Worm (Caenorhabditis elegans) whole organism, late embryonic: ENCODE results near the gene F46G11.4.

Source experiments
- K09A11.1 ChIP-seq: sonication (generic microtip); optimal IDR thresholded peaks from 2 replicates; lab custom pipeline; 2017; ENCODE audit warnings: antibody characterized with exemption, mild to moderate bottlenecking, missing genetic modification characterization, missing compliant biosample characterization; ENCODE audit not compliant: insufficient read depth
- T23F11.4 ChIP-seq: fragments of 200-800 bp; sonication (Bioruptor generic); optimal IDR thresholded peaks from 2 replicates; lab custom pipeline; 2018; ENCODE audit warnings: mild to moderate bottlenecking, missing genetic modification characterization, missing compliant biosample characterization
- ahr-1 ChIP-seq: sonication (generic microtip); optimal IDR thresholded peaks from 2 replicates; lab custom pipeline; 2016; ENCODE audit warnings: missing genetic modification characterization, missing compliant biosample characterization
- ama-1 ChIP-seq: fragments of 150-350 bp; optimal IDR thresholded peaks from 2 replicates; lab custom pipeline; 2014
- ceh-14 ChIP-seq: sonication (generic microtip); optimal IDR thresholded peaks from 2 replicates; lab custom pipeline; 2016; ENCODE audit warnings: missing genotype, missing genetic modification characterization, missing compliant biosample characterization
- ceh-24 ChIP-seq: sonication (generic microtip); optimal IDR thresholded peaks from 2 replicates; lab custom pipeline; 2016; ENCODE audit warnings: mild to moderate bottlenecking, missing genetic modification characterization, missing compliant biosample characterization
- ceh-30 ChIP-seq: fragments of 150-350 bp; optimal IDR thresholded peaks from 2 replicates; lab custom pipeline; 2014; ENCODE audit warnings: missing biosample characterization, missing genetic modification characterization
- ceh-9 ChIP-seq: sonication (generic microtip); optimal IDR thresholded peaks from 2 replicates; lab custom pipeline; 2016; ENCODE audit warnings: mild to moderate bottlenecking, missing genetic modification characterization, inconsistent platforms, missing compliant biosample characterization
- che-1 ChIP-seq: sonication (generic microtip); optimal IDR thresholded peaks from 2 replicates; lab custom pipeline; 2016; ENCODE audit warnings: mild to moderate bottlenecking, missing genetic modification characterization, missing compliant biosample characterization
- dve-1 ChIP-seq: sonication (generic microtip); optimal IDR thresholded peaks from 2 replicates; lab custom pipeline; 2017; ENCODE audit warnings: antibody characterized with exemption, mild to moderate bottlenecking, missing genetic modification characterization, missing compliant biosample characterization
- elt-2 ChIP-seq: sonication (generic microtip); optimal IDR thresholded peaks from 2 replicates; lab custom pipeline; 2016; ENCODE audit warnings: missing genetic modification reagents, missing genetic modification characterization, missing compliant biosample characterization
- elt-4 ChIP-seq: sonication (generic microtip); optimal IDR thresholded peaks from 2 replicates; lab custom pipeline; 2016; ENCODE audit warnings: missing genetic modification characterization, missing compliant biosample characterization
- ets-4 ChIP-seq: sonication (generic microtip); optimal IDR thresholded peaks from 2 replicates; lab custom pipeline; 2016; ENCODE audit warnings: missing genetic modification characterization, missing compliant biosample characterization
- fax-1 ChIP-seq: sonication (generic microtip); optimal IDR thresholded peaks from 2 replicates; lab custom pipeline; 2016; ENCODE audit warnings: missing genotype, missing genetic modification characterization, missing compliant biosample characterization
- hlh-15 ChIP-seq: sonication (generic microtip); optimal IDR thresholded peaks from 2 replicates; lab custom pipeline; 2016; ENCODE audit warnings: missing genetic modification characterization, missing compliant biosample characterization
- hlh-6 ChIP-seq: sonication (generic microtip); optimal IDR thresholded peaks from 2 replicates; lab custom pipeline; 2016; ENCODE audit warnings: missing genotype, missing genetic modification characterization, missing compliant biosample characterization
- hlh-8 ChIP-seq: sonication (generic microtip); optimal IDR thresholded peaks from 2 replicates; lab custom pipeline; 2016; ENCODE audit warnings: missing genotype, missing genetic modification characterization, missing compliant biosample characterization
- mec-3 ChIP-seq: sonication (generic microtip); optimal IDR thresholded peaks from 2 replicates; lab custom pipeline; 2016; ENCODE audit warnings: borderline replicate concordance, missing genetic modification characterization, missing compliant biosample characterization
- nhr-232 ChIP-seq: sonication (generic microtip); optimal IDR thresholded peaks from 2 replicates; lab custom pipeline; 2016; ENCODE audit warnings: missing genetic modification characterization, missing compliant biosample characterization
- pag-3 ChIP-seq: sonication (generic microtip); optimal IDR thresholded peaks from 2 replicates; lab custom pipeline; 2016; ENCODE audit warnings: missing compliant biosample characterization, missing genetic modification characterization, borderline replicate concordance
- pat-9 ChIP-seq: fragments of 200-800 bp; sonication (Bioruptor generic); optimal IDR thresholded peaks from 2 replicates; lab custom pipeline; 2018; ENCODE audit warnings: mild to moderate bottlenecking, missing genetic modification characterization, moderate library complexity, missing compliant biosample characterization
- pax-1 ChIP-seq: fragments of 150-350 bp; optimal IDR thresholded peaks from 2 replicates; lab custom pipeline; 2014; ENCODE audit warnings: missing biosample characterization, missing genetic modification characterization
- pqm-1 ChIP-seq: sonication (generic microtip); optimal IDR thresholded peaks from 2 replicates; lab custom pipeline; 2016; ENCODE audit warnings: missing genetic modification characterization, missing compliant biosample characterization
- pros-1 ChIP-seq: fragments of 150-350 bp; optimal IDR thresholded peaks from 2 replicates; lab custom pipeline; 2014; ENCODE audit warnings: missing biosample characterization, missing genetic modification reagents, missing genetic modification characterization
- ref-2 ChIP-seq: sonication (generic microtip); optimal IDR thresholded peaks from 2 replicates; lab custom pipeline; 2016; ENCODE audit warnings: missing genetic modification characterization, missing compliant biosample characterization
- sdc-2 ChIP-seq: sonication (generic microtip); optimal IDR thresholded peaks from 2 replicates; lab custom pipeline; 2016; ENCODE audit warnings: missing genotype, missing genetic modification characterization, missing compliant biosample characterization
- sox-2 ChIP-seq: fragments of 200-800 bp; sonication (Bioruptor generic); IDR thresholded peaks from 2 replicates; pipeline ENCODE4 v1.3.6; 2022; ENCODE audit warnings: missing genetic modification reagents, missing genetic modification characterization, missing compliant biosample characterization
- syd-9 ChIP-seq: sonication (generic microtip); optimal IDR thresholded peaks from 2 replicates; lab custom pipeline; 2016; ENCODE audit warnings: mild to moderate bottlenecking, missing genetic modification characterization, moderate library complexity, missing compliant biosample characterization
- ttx-3 ChIP-seq: sonication (generic microtip); optimal IDR thresholded peaks from 2 replicates; lab custom pipeline; 2016; ENCODE audit warnings: missing genetic modification reagents, missing genetic modification characterization, missing compliant biosample characterization
- unc-55 ChIP-seq: sonication (generic microtip); optimal IDR thresholded peaks from 2 replicates; lab custom pipeline; 2017; ENCODE audit warnings: missing biosample characterization, missing genetic modification reagents, missing genetic modification characterization
- ztf-16 ChIP-seq: sonication (generic microtip); optimal IDR thresholded peaks from 2 replicates; lab custom pipeline; 2017; ENCODE audit warnings: missing genetic modification characterization, missing compliant biosample characterization

F46G11.4 gene

ce11 chrX:5839643-5840042, 41.1 kb upstream of the F46G11.4 start, which contains the start of gene dct-11:
TSS of gene dct-11 (minus strand) at chrX:5839778.
- TF ChIP-seq ceh-24 (tag; lab: Kevin White, UChicago) (no peak), elt-2 (tag; lab: Kevin White, UChicago) (peak; percentile 30), dve-1 (tag; lab: Kevin White, UChicago) (peak; percentile 16)

- TF ChIP-seq elt-2 (tag; lab: Kevin White, UChicago) (no peak), ama-1 (lab: Kevin White, UChicago) (no peak), pag-3 (tag; lab: Kevin White, UChicago) (no peak), ttx-3 (tag; lab: Kevin White, UChicago) (no peak), ceh-30 (tag; lab: Kevin White, UChicago) (no peak), K09A11.1 (tag; lab: Kevin White, UChicago) (no peak)
Observed at ce11 chrX:5839143-5839542, 40.6 kb upstream of the F46G11.4 start.

ce11 chrX:5837035-5837434, 38.4 kb upstream of the F46G11.4 start:
- TF ChIP-seq unc-55 (GFP tag; lab: Kevin White, UChicago), result peak; percentile 60
- TF ChIP-seq hlh-15 (tag; lab: Kevin White, UChicago), result no peak
- TF ChIP-seq, all 69 proteins: peak for 1

- TF ChIP-seq mec-3 (tag; lab: Kevin White, UChicago), result no peak
- no peak for TF ChIP-seq fax-1
- no peak for TF ChIP-seq ceh-24 (tag; lab: Kevin White, UChicago)
- no peak for TF ChIP-seq ref-2 (tag; lab: Kevin White, UChicago)
- TF ChIP-seq syd-9, result no peak
- TF ChIP-seq pag-3 (tag; lab: Kevin White, UChicago), result no peak
- TF ChIP-seq pqm-1 (tag; lab: Kevin White, UChicago), result no peak
- TF ChIP-seq ets-4 (tag; lab: Kevin White, UChicago), result no peak
- no peak for TF ChIP-seq hlh-6 (tag; lab: Kevin White, UChicago)
- TF ChIP-seq, all 69 proteins: peak for 0
Observed at ce11 chrX:5836527-5836926, 37.9 kb upstream of the F46G11.4 start.

ce11 chrX:5834581-5835481, 36.2 kb upstream of the F46G11.4 start, which contains the start of gene F13D11.4:
TSS of gene F13D11.4 (minus strand) at chrX:5834805.
- no peak for TF ChIP-seq hlh-8
- no peak for TF ChIP-seq ztf-16
- no peak for TF ChIP-seq ahr-1 (tag; lab: Kevin White, UChicago)
- no peak for TF ChIP-seq fax-1
- no peak for TF ChIP-seq pax-1 (tag; lab: Kevin White, UChicago)
- TF ChIP-seq pros-1 (tag; lab: Kevin White, UChicago), result no peak
- TF ChIP-seq che-1 (tag; lab: Kevin White, UChicago), result no peak
- no peak for TF ChIP-seq hlh-15 (tag; lab: Kevin White, UChicago)
- no peak for TF ChIP-seq ets-4 (tag; lab: Kevin White, UChicago)
- TF ChIP-seq T23F11.4 (GFP tag; lab: Kevin White, UChicago), result no peak
- no peak for TF ChIP-seq nhr-232 (tag; lab: Kevin White, UChicago)
- TF ChIP-seq hlh-6 (tag; lab: Kevin White, UChicago), result no peak
- no peak for TF ChIP-seq sox-2 (GFP tag; lab: Robert Waterston, UW)
- TF ChIP-seq sdc-2, result no peak
- no peak for TF ChIP-seq pat-9 (tag; lab: Kevin White, UChicago)
- TF ChIP-seq ceh-9 (tag; lab: Kevin White, UChicago), result no peak
- no peak for TF ChIP-seq ceh-14
- no peak for TF ChIP-seq elt-4 (tag; lab: Kevin White, UChicago)
